Fruit fly (Drosophila melanogaster) whole organism, embryonic: ENCODE measurements around the gene Spt3.

ENCODE experiments used
- Atf3 ChIP-seq: fragments of 200-800 bp; sonication (Bioruptor generic); optimal IDR thresholded peaks from 3 replicates; lab custom pipeline; 2016; ENCODE audit warnings: missing biosample characterization, missing genetic modification characterization
- B-H2 ChIP-seq: fragments of 200-800 bp; sonication (Bioruptor generic); optimal IDR thresholded peaks from 2 replicates; lab custom pipeline; 2018; ENCODE audit warnings: missing biosample characterization, mild to moderate bottlenecking, missing genetic modification characterization
- BEAF-32 ChIP-seq: fragments of 200-800 bp; sonication (Bioruptor generic); optimal IDR thresholded peaks from 3 replicates; lab custom pipeline; 2017; ENCODE audit warnings: missing biosample characterization, missing genetic modification characterization, mild to moderate bottlenecking, moderate library complexity, missing genetic modification reagents
- CG1024 ChIP-seq: fragments of 200-800 bp; sonication (Bioruptor generic); IDR thresholded peaks from 2 replicates; pipeline ENCODE4 v1.3.6; 2022; ENCODE audit warnings: missing biosample characterization, missing genetic modification characterization
- CG11247 ChIP-seq: fragments of 200-800 bp; sonication (Bioruptor generic); IDR thresholded peaks from 2 replicates; pipeline ENCODE4 v1.3.6; 2022; ENCODE audit warnings: missing biosample characterization, missing genetic modification characterization
- CG12219 ChIP-seq: fragments of 200-800 bp; sonication (Bioruptor generic); optimal IDR thresholded peaks from 3 replicates; lab custom pipeline; 2018; ENCODE audit warnings: missing biosample characterization, mild to moderate bottlenecking, missing genetic modification characterization
- CG15696 ChIP-seq: fragments of 200-800 bp; sonication (Bioruptor generic); optimal IDR thresholded peaks from 2 replicates; lab custom pipeline; 2019; ENCODE audit warnings: missing biosample characterization, mild to moderate bottlenecking, missing genetic modification characterization, moderate library complexity
- CG18476 ChIP-seq: fragments of 200-800 bp; sonication (Bioruptor generic); optimal IDR thresholded peaks from 2 replicates; lab custom pipeline; 2016; ENCODE audit warnings: missing biosample characterization, mild to moderate bottlenecking, missing genetic modification characterization
- CG2202 ChIP-seq: fragments of 200-800 bp; sonication (Bioruptor generic); optimal IDR thresholded peaks from 2 replicates; lab custom pipeline; 2018; ENCODE audit warnings: missing biosample characterization, mild to moderate bottlenecking, missing genetic modification characterization
- CG2875 ChIP-seq: fragments of 200-800 bp; sonication (Bioruptor generic); optimal IDR thresholded peaks from 2 replicates; lab custom pipeline; 2017; ENCODE audit warnings: missing biosample characterization, mild to moderate bottlenecking, missing genetic modification characterization, missing genetic modification reagents
- CG31441 ChIP-seq: fragments of 200-800 bp; sonication (Bioruptor generic); IDR thresholded peaks from 2 replicates; pipeline ENCODE4 v1.3.6; 2022; ENCODE audit warnings: missing biosample characterization, missing genetic modification characterization
- CG32772 ChIP-seq: fragments of 200-800 bp; sonication (Bioruptor generic); IDR thresholded peaks from 2 replicates; pipeline ENCODE4 v1.3.6; 2022; ENCODE audit warnings: missing biosample characterization, missing genetic modification characterization
- CG3407 ChIP-seq: fragments of 200-800 bp; sonication (Bioruptor generic); optimal IDR thresholded peaks from 2 replicates; lab custom pipeline; 2018; ENCODE audit warnings: missing biosample characterization, mild to moderate bottlenecking, missing genetic modification characterization
- CG3995 ChIP-seq: fragments of 200-800 bp; sonication (Bioruptor generic); optimal IDR thresholded peaks from 3 replicates; lab custom pipeline; 2016; ENCODE audit warnings: missing biosample characterization, missing genetic modification characterization
- CG4282 ChIP-seq: fragments of 200-800 bp; sonication (Bioruptor generic); optimal IDR thresholded peaks from 2 replicates; lab custom pipeline; 2016; ENCODE audit warnings: missing biosample characterization, missing genetic modification characterization
- CG6654 ChIP-seq: fragments of 200-800 bp; sonication (Bioruptor generic); optimal IDR thresholded peaks from 2 replicates; lab custom pipeline; 2017; ENCODE audit warnings: missing biosample characterization, mild to moderate bottlenecking, missing genetic modification characterization
- CG6813 ChIP-seq: fragments of 200-800 bp; sonication (Bioruptor generic); optimal IDR thresholded peaks from 2 replicates; lab custom pipeline; 2017; ENCODE audit warnings: missing biosample characterization, missing genetic modification characterization, mild to moderate bottlenecking, moderate library complexity, missing genetic modification reagents
- CG8924 ChIP-seq: fragments of 200-800 bp; optimal IDR thresholded peaks from 3 replicates; lab custom pipeline; 2019; ENCODE audit warnings: missing biosample characterization, mild to moderate bottlenecking, missing genetic modification characterization, moderate library complexity
- CG9932 ChIP-seq: fragments of 200-800 bp; sonication (Bioruptor generic); IDR thresholded peaks from 2 replicates; pipeline ENCODE4 v1.3.6; 2022; ENCODE audit warnings: missing biosample characterization, missing genetic modification characterization
- D ChIP-seq, 2 experiments: fragments of 200-800 bp in 1 of 2; fragments of >200 bp in 1 of 2; sonication (Bioruptor generic) in 1 of 2; optimal IDR thresholded peaks; 2 replicates in 1 of 2; 3 replicates in 1 of 2; lab custom pipeline; 2017; ENCODE audit warnings: mild to moderate bottlenecking in 1 of 2, missing biosample characterization in 1 of 2, missing genetic modification characterization in 1 of 2, missing genetic modification reagents in 1 of 2
- ERR ChIP-seq: fragments of 200-800 bp; sonication (Bioruptor generic); optimal IDR thresholded peaks from 2 replicates; lab custom pipeline; 2016; ENCODE audit warnings: missing biosample characterization, missing genetic modification characterization
- Eip74EF ChIP-seq, 2 experiments: fragments of 200-800 bp in 1 of 2; fragments of >200 bp in 1 of 2; sonication (Bioruptor generic) in 1 of 2; optimal IDR thresholded peaks; 2 replicates each; lab custom pipeline; 2017 to 2019; ENCODE audit warnings: missing biosample characterization in 2 of 2, missing genetic modification characterization in 2 of 2, mild to moderate bottlenecking in 1 of 2, moderate library complexity in 1 of 2
- Ets97D ChIP-seq: fragments of 200-800 bp; sonication (Bioruptor generic); optimal IDR thresholded peaks from 3 replicates; lab custom pipeline; 2016; ENCODE audit warnings: missing biosample characterization, missing genetic modification characterization
- GATAe ChIP-seq: fragments of 200-800 bp; sonication (Bioruptor generic); conservative IDR thresholded peaks from 2 replicates; pipeline ENCODE4 v1.3.6; 2022; ENCODE audit warnings: missing biosample characterization, missing genetic modification characterization
- HLH3B ChIP-seq: fragments of 200-800 bp; sonication (Bioruptor generic); IDR thresholded peaks from 2 replicates; pipeline ENCODE4 v1.3.6; 2022; ENCODE audit warnings: missing biosample characterization, missing genetic modification characterization
- Hey ChIP-seq: fragments of 200-800 bp; sonication (Bioruptor generic); optimal IDR thresholded peaks from 3 replicates; lab custom pipeline; 2018; ENCODE audit warnings: missing biosample characterization, mild to moderate bottlenecking, missing genetic modification characterization
- Jarid2 ChIP-seq: fragments of 200-800 bp; sonication (Bioruptor generic); optimal IDR thresholded peaks from 3 replicates; lab custom pipeline; 2017; ENCODE audit warnings: mild to moderate bottlenecking, missing biosample characterization, missing genetic modification reagents, missing genetic modification characterization
- Lhr ChIP-seq: fragments of 200-800 bp; sonication (Bioruptor generic); optimal IDR thresholded peaks from 3 replicates; lab custom pipeline; 2017; ENCODE audit warnings: mild to moderate bottlenecking, missing biosample characterization, missing genetic modification reagents, missing genetic modification characterization
- Lpt ChIP-seq: fragments of >200 bp; optimal IDR thresholded peaks from 2 replicates; lab custom pipeline; 2018; ENCODE audit warnings: missing biosample characterization, missing genetic modification characterization
- Max ChIP-seq: fragments of 200-800 bp; sonication (Bioruptor generic); optimal IDR thresholded peaks from 2 replicates; lab custom pipeline; 2016; ENCODE audit warnings: missing biosample characterization, mild to moderate bottlenecking, missing genetic modification characterization
- Xrp1 ChIP-seq: fragments of 200-800 bp; sonication (Bioruptor generic); IDR thresholded peaks from 2 replicates; pipeline ENCODE4 v1.3.6; 2022; ENCODE audit warnings: missing biosample characterization, missing genetic modification characterization
- ase ChIP-seq: fragments of 200-800 bp; sonication (Bioruptor generic); IDR thresholded peaks from 3 replicates; pipeline ENCODE4 v1.3.6; 2022; ENCODE audit warnings: missing biosample characterization, missing genetic modification characterization
- ash1 ChIP-seq: fragments of 200-800 bp; sonication (Bioruptor generic); optimal IDR thresholded peaks from 2 replicates; lab custom pipeline; 2018; ENCODE audit warnings: missing biosample characterization, mild to moderate bottlenecking, missing genetic modification characterization
- chif ChIP-seq, 2 experiments: fragments of 200-800 bp; sonication (Bioruptor generic); optimal IDR thresholded peaks; 3 replicates each; lab custom pipeline; 2016; ENCODE audit warnings: missing biosample characterization in 2 of 2, missing genetic modification characterization in 2 of 2
- croc ChIP-seq: fragments of 200-800 bp; sonication (Bioruptor generic); conservative IDR thresholded peaks from 3 replicates; pipeline ENCODE4 v1.3.6; 2022; ENCODE audit warnings: missing biosample characterization, missing genetic modification characterization
- dysf ChIP-seq: fragments of 200-800 bp; sonication (Bioruptor generic); IDR thresholded peaks from 3 replicates; pipeline ENCODE4 v1.3.6; 2022; ENCODE audit warnings: missing biosample characterization, missing genetic modification characterization
- emc ChIP-seq: fragments of 200-800 bp; sonication (Bioruptor generic); optimal IDR thresholded peaks from 2 replicates; lab custom pipeline; 2016; ENCODE audit warnings: missing biosample characterization, missing genetic modification characterization
- ewg ChIP-seq: fragments of 200-800 bp; sonication (Bioruptor generic); optimal IDR thresholded peaks from 3 replicates; lab custom pipeline; 2017; ENCODE audit warnings: mild to moderate bottlenecking, missing biosample characterization, missing genetic modification reagents, missing genetic modification characterization
- gcm ChIP-seq: fragments of 200-800 bp; sonication (Bioruptor generic); optimal IDR thresholded peaks from 2 replicates; lab custom pipeline; 2019; ENCODE audit warnings: missing biosample characterization, mild to moderate bottlenecking, missing genetic modification characterization, moderate library complexity
- gt ChIP-seq: fragments of 200-800 bp; sonication (Bioruptor generic); IDR thresholded peaks from 2 replicates; pipeline ENCODE4 v1.3.6; 2022; ENCODE audit warnings: missing biosample characterization, missing genetic modification characterization
- hb ChIP-seq: fragments of 200-800 bp; sonication (Bioruptor generic); IDR thresholded peaks from 3 replicates; pipeline ENCODE4 v1.3.6; 2022; ENCODE audit warnings: missing biosample characterization, missing genetic modification characterization; ENCODE audit not compliant: partially characterized antibody
- lilli ChIP-seq: fragments of 200-800 bp; sonication (Bioruptor generic); optimal IDR thresholded peaks from 3 replicates; lab custom pipeline; 2016; ENCODE audit warnings: missing biosample characterization, missing genetic modification characterization
- nom ChIP-seq: fragments of 200-800 bp; sonication (Bioruptor generic); optimal IDR thresholded peaks from 2 replicates; lab custom pipeline; 2017; ENCODE audit warnings: missing biosample characterization, missing genetic modification characterization, mild to moderate bottlenecking, moderate library complexity, missing genetic modification reagents
- pho ChIP-seq: fragments of 200-800 bp; sonication (Bioruptor generic); optimal IDR thresholded peaks from 2 replicates; lab custom pipeline; 2016; ENCODE audit warnings: missing biosample characterization, missing genetic modification characterization
- pum ChIP-seq: fragments of 200-800 bp; sonication (Bioruptor generic); optimal IDR thresholded peaks from 2 replicates; lab custom pipeline; 2016; ENCODE audit warnings: missing biosample characterization, missing genetic modification characterization
- slou ChIP-seq: fragments of 200-800 bp; sonication (Bioruptor generic); optimal IDR thresholded peaks from 3 replicates; lab custom pipeline; 2016; ENCODE audit warnings: missing biosample characterization, missing genetic modification characterization
- sna ChIP-seq: fragments of 200-800 bp; sonication (Bioruptor generic); IDR thresholded peaks from 2 replicates; pipeline ENCODE4 v1.3.6; 2022; ENCODE audit warnings: missing biosample characterization, missing genetic modification characterization; ENCODE audit not compliant: partially characterized antibody
- sob ChIP-seq: fragments of 200-800 bp; sonication (Bioruptor generic); IDR thresholded peaks from 2 replicates; pipeline ENCODE4 v1.3.6; 2022; ENCODE audit warnings: missing biosample characterization, missing genetic modification characterization
- tna ChIP-seq: fragments of 200-800 bp; sonication (Bioruptor generic); IDR thresholded peaks from 2 replicates; pipeline ENCODE4 v1.3.6; 2022; ENCODE audit warnings: missing biosample characterization, missing genetic modification characterization; ENCODE audit not compliant: partially characterized antibody
- unc-4 ChIP-seq: fragments of 200-800 bp; sonication (Bioruptor generic); IDR thresholded peaks from 2 replicates; pipeline ENCODE4 v1.3.6; 2022; ENCODE audit warnings: missing biosample characterization, missing genetic modification characterization; ENCODE audit not compliant: partially characterized antibody
- yki ChIP-seq: fragments of >200 bp; optimal IDR thresholded peaks from 3 replicates; lab custom pipeline; 2018

Spt3 gene

DNA sequence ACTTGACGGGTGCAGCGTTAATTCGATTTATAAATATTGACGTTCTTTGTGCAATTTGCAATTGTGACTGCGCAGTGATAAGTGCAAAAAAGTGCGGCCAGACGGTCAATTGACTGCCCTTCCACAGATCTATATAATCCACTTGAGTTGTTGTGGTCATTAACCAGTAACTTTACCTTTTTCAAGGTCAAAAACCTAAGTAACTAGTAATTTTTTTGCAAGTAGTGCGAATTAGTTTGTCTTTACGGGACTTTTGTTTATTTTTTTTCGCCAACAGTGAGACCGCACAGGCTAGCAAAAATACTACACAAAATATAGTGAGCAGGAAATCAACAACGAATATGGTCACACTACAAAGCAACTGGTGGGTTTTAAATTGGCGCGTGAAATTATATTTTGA is 42.3 kb upstream of the Spt3 start, which contains the start of gene Tango9 (continued):
- TF ChIP-seq CG15696 (no peak), ewg (peak; percentile 88), B-H2 (GFP tag; lab: Kevin White, UChicago) (peak; percentile 23), Lhr (GFP tag; lab: Kevin White, UChicago) (peak; percentile 48), CG4282 (GFP tag; lab: Kevin White, UChicago) (no peak), pum (no peak), CG11247 (GFP tag; lab: Robert Waterston, UW) (no peak), CG32772 (GFP tag; lab: Robert Waterston, UW) (no peak), sna (GFP tag; lab: Robert Waterston, UW) (no peak), Hey (tag; lab: Kevin White, UChicago) (no peak), CG2202 (tag; lab: Kevin White, UChicago) (no peak), Jarid2 (GFP tag; lab: Kevin White, UChicago) (no peak), Lpt (GFP tag; lab: Kevin White, UChicago) (no peak), CG3995 (peak; percentile 47), Eip74EF (GFP tag; optimal IDR thresholded peaks at IDR 0.05; lab: Kevin White, UChicago) (no peak), D (optimal IDR thresholded peaks at IDR 0.05; lab: Kevin White, UChicago) (no peak), D (GFP tag; optimal IDR thresholded peaks at IDR 0.05; lab: Kevin White, UChicago) (no peak), yki (no peak), BEAF-32 (GFP tag; lab: Kevin White, UChicago) (peak; percentile 38), CG12219 (GFP tag; lab: Kevin White, UChicago) (no peak), Ets97D (GFP tag; lab: Kevin White, UChicago) (peak; percentile 88), Xrp1 (GFP tag; lab: Robert Waterston, UW) (0 out of 2 replicates have a peak, but pooled peaks have one; percentile 25), Atf3 (no peak), hb (no peak), CG1024 (no peak), CG31441 (GFP tag; lab: Robert Waterston, UW) (no peak), slou (GFP tag; lab: Kevin White, UChicago) (no peak), chif (GFP tag; optimal IDR thresholded peaks at IDR 0.05; lab: Kevin White, UChicago) (no peak), gt (GFP tag; lab: Robert Waterston, UW) (no peak), ase (GFP tag; lab: Robert Waterston, UW) (no peak), emc (GFP tag; lab: Kevin White, UChicago) (no peak), HLH3B (GFP tag; lab: Robert Waterston, UW) (0 out of 2 replicates have a peak, but pooled peaks have one; percentile 9), lilli (GFP tag; lab: Kevin White, UChicago) (no peak), CG18476 (no peak), CG3407 (GFP tag; lab: Kevin White, UChicago) (no peak), Max (GFP tag; lab: Kevin White, UChicago) (no peak), GATAe (GFP tag; lab: Robert Waterston, UW) (no peak), pho (no peak), unc-4 (GFP tag; lab: Robert Waterston, UW) (no peak), gcm (GFP tag; lab: Kevin White, UChicago) (no peak), CG6813 (GFP tag; lab: Kevin White, UChicago) (no peak), CG8924 (peak; percentile 20), tna (GFP tag; lab: Robert Waterston, UW) (no peak), CG2875 (GFP tag; lab: Kevin White, UChicago) (no peak), dysf (GFP tag; lab: Robert Waterston, UW) (no peak), CG6654 (GFP tag; lab: Kevin White, UChicago) (no peak), ash1 (GFP tag; lab: Kevin White, UChicago) (no peak), ERR (no peak), croc (no peak), nom (peak; percentile 57), sob (no peak), CG9932 (GFP tag; lab: Robert Waterston, UW) (no peak)
